Fruit fly (Drosophila melanogaster) whole organism, prepupa: ENCODE results near the gene CG31068.
A peak's percentile ranks its signal among the peaks of the same experiment; 100 is the strongest.

Source experiments
- CG10631 ChIP-seq: fragments of 200-800 bp; sonication (Bioruptor generic); optimal IDR thresholded peaks from 2 replicates; lab custom pipeline; 2016; ENCODE audit warnings: missing biosample characterization, missing genetic modification characterization
- CG10669 ChIP-seq: fragments of 200-800 bp; sonication (Bioruptor generic); optimal IDR thresholded peaks from 3 replicates; lab custom pipeline; 2018; ENCODE audit warnings: missing biosample characterization, mild to moderate bottlenecking, missing genetic modification characterization, moderate library complexity
- CG11294 ChIP-seq: fragments of 200-800 bp; sonication (Bioruptor generic); IDR thresholded peaks from 2 replicates; pipeline ENCODE4 v1.3.6; 2022; ENCODE audit warnings: missing biosample characterization, missing genetic modification characterization
- CG15336 ChIP-seq: fragments of 200-800 bp; sonication (Bioruptor generic); IDR thresholded peaks from 2 replicates; pipeline ENCODE4 v1.3.6; 2022; ENCODE audit warnings: missing biosample characterization, missing genetic modification characterization
- CG16779 ChIP-seq: fragments of 200-800 bp; sonication (Bioruptor generic); optimal IDR thresholded peaks from 3 replicates; lab custom pipeline; 2017; ENCODE audit warnings: missing biosample characterization, mild to moderate bottlenecking, missing genetic modification characterization
- CG31627 ChIP-seq: fragments of 200-800 bp; sonication (Bioruptor generic); optimal IDR thresholded peaks from 3 replicates; lab custom pipeline; 2016; ENCODE audit warnings: missing biosample characterization, missing genetic modification characterization
- CG32006 ChIP-seq: fragments of 200-800 bp; sonication (Bioruptor generic); optimal IDR thresholded peaks from 3 replicates; lab custom pipeline; 2017; ENCODE audit warnings: missing biosample characterization, mild to moderate bottlenecking, missing genetic modification characterization
- CG4318 ChIP-seq: fragments of 200-800 bp; sonication (Bioruptor generic); optimal IDR thresholded peaks from 3 replicates; lab custom pipeline; 2017; ENCODE audit warnings: missing biosample characterization, mild to moderate bottlenecking, missing genetic modification characterization
- CG6276 ChIP-seq: fragments of 200-800 bp; sonication (Bioruptor generic); optimal IDR thresholded peaks from 2 replicates; lab custom pipeline; 2017; ENCODE audit warnings: missing biosample characterization, mild to moderate bottlenecking, missing genetic modification characterization
- CG6854 ChIP-seq: fragments of 200-800 bp; sonication (Bioruptor generic); optimal IDR thresholded peaks from 2 replicates; lab custom pipeline; 2017; ENCODE audit warnings: missing biosample characterization, mild to moderate bottlenecking, missing genetic modification characterization
- CG8632 ChIP-seq: fragments of 200-800 bp; sonication (Bioruptor generic); optimal IDR thresholded peaks from 3 replicates; lab custom pipeline; 2016; ENCODE audit warnings: missing biosample characterization, missing genetic modification characterization
- CG9139 ChIP-seq: fragments of 200-800 bp; sonication (Bioruptor generic); optimal IDR thresholded peaks from 3 replicates; lab custom pipeline; 2017; ENCODE audit warnings: missing biosample characterization, mild to moderate bottlenecking, missing genetic modification characterization
- Eip75B ChIP-seq: fragments of 200-800 bp; sonication (Bioruptor generic); optimal IDR thresholded peaks from 3 replicates; lab custom pipeline; 2016; ENCODE audit warnings: missing biosample characterization, missing genetic modification characterization
- Eip78C ChIP-seq: fragments of 200-800 bp; sonication (Bioruptor generic); peaks from one replicate; lab custom pipeline; 2016; ENCODE audit warnings: missing biosample characterization, missing genetic modification characterization
- Eip93F ChIP-seq: fragments of 200-800 bp; sonication (Bioruptor generic); optimal IDR thresholded peaks from 2 replicates; lab custom pipeline; 2016; ENCODE audit warnings: missing biosample characterization, mild to moderate bottlenecking, missing genetic modification characterization
- Ets21C ChIP-seq: fragments of 200-800 bp; sonication (Bioruptor generic); optimal IDR thresholded peaks from 3 replicates; lab custom pipeline; 2016; ENCODE audit warnings: missing biosample characterization, missing genetic modification characterization
- Gug ChIP-seq: fragments of 200-800 bp; sonication (Bioruptor generic); IDR thresholded peaks from 2 replicates; pipeline ENCODE4 v1.3.6; 2022; ENCODE audit warnings: missing biosample characterization, missing genetic modification characterization
- Hr38 ChIP-seq: sonication (Bioruptor generic); optimal IDR thresholded peaks from 2 replicates; lab custom pipeline; 2016; ENCODE audit warnings: missing biosample characterization, missing genetic modification characterization
- Hr39 ChIP-seq: fragments of 200-800 bp; sonication (Bioruptor generic); optimal IDR thresholded peaks from 2 replicates; lab custom pipeline; 2016; ENCODE audit warnings: missing biosample characterization, missing genetic modification characterization
- Hr4 ChIP-seq: fragments of 200-800 bp; sonication (Bioruptor generic); optimal IDR thresholded peaks from 3 replicates; lab custom pipeline; 2016; ENCODE audit warnings: missing biosample characterization, missing genetic modification characterization
- Met ChIP-seq: fragments of 200-800 bp; sonication (Bioruptor generic); optimal IDR thresholded peaks from 3 replicates; lab custom pipeline; 2016; ENCODE audit warnings: missing biosample characterization, missing genetic modification characterization
- OdsH ChIP-seq: fragments of 200-800 bp; sonication (Bioruptor generic); optimal IDR thresholded peaks from 3 replicates; lab custom pipeline; 2016; ENCODE audit warnings: missing biosample characterization, missing genetic modification characterization
- Sox14 ChIP-seq: fragments of 200-800 bp; sonication (Bioruptor generic); optimal IDR thresholded peaks from 3 replicates; lab custom pipeline; 2016; ENCODE audit warnings: missing biosample characterization, missing genetic modification characterization
- achi ChIP-seq: fragments of 200-800 bp; sonication (Bioruptor generic); optimal IDR thresholded peaks from 3 replicates; lab custom pipeline; 2016; ENCODE audit warnings: missing biosample characterization, missing genetic modification characterization
- acj6 ChIP-seq: fragments of 200-800 bp; sonication (Bioruptor generic); optimal IDR thresholded peaks from 3 replicates; lab custom pipeline; 2016; ENCODE audit warnings: missing biosample characterization, missing genetic modification characterization
- dac ChIP-seq: fragments of 200-800 bp; sonication (Bioruptor generic); optimal IDR thresholded peaks from 2 replicates; lab custom pipeline; 2017; ENCODE audit warnings: missing biosample characterization, mild to moderate bottlenecking, missing genetic modification characterization
- dsx ChIP-seq: fragments of 200-800 bp; optimal IDR thresholded peaks from 3 replicates; lab custom pipeline; 2019; ENCODE audit warnings: missing biosample characterization, mild to moderate bottlenecking, missing genetic modification characterization, moderate library complexity; ENCODE audit not compliant: poor library complexity, severe bottlenecking
- eg ChIP-seq: fragments of 200-800 bp; sonication (Bioruptor generic); IDR thresholded peaks from 3 replicates; pipeline ENCODE4 v1.3.6; 2022; ENCODE audit warnings: missing biosample characterization, missing genetic modification characterization
- esn ChIP-seq: fragments of 200-800 bp; sonication (Bioruptor generic); optimal IDR thresholded peaks from 2 replicates; lab custom pipeline; 2016; ENCODE audit warnings: missing biosample characterization, mild to moderate bottlenecking, missing genetic modification characterization, moderate library complexity
- fd59A ChIP-seq: fragments of 200-800 bp; sonication (Bioruptor generic); optimal IDR thresholded peaks from 2 replicates; lab custom pipeline; 2017; ENCODE audit warnings: missing biosample characterization, mild to moderate bottlenecking, missing genetic modification characterization, missing genetic modification reagents
- lz ChIP-seq: fragments of 200-800 bp; sonication (Bioruptor generic); optimal IDR thresholded peaks from 3 replicates; lab custom pipeline; 2016; ENCODE audit warnings: missing biosample characterization, missing genetic modification characterization
- salr ChIP-seq, 2 experiments: fragments of 200-800 bp; sonication (Bioruptor generic); optimal IDR thresholded peaks; 3 replicates each; lab custom pipeline; 2016 to 2018; ENCODE audit warnings: missing biosample characterization in 2 of 2, missing genetic modification characterization in 2 of 2, mild to moderate bottlenecking in 1 of 2
- spab ChIP-seq: fragments of 200-800 bp; sonication (Bioruptor generic); optimal IDR thresholded peaks from 2 replicates; lab custom pipeline; 2017; ENCODE audit warnings: missing biosample characterization, mild to moderate bottlenecking, missing genetic modification characterization, missing genetic modification reagents
- ss ChIP-seq, 2 experiments: fragments of 200-800 bp; sonication (Bioruptor generic); optimal IDR thresholded peaks; 2 replicates in 1 of 2; 3 replicates in 1 of 2; lab custom pipeline; 2017 to 2018; ENCODE audit warnings: mild to moderate bottlenecking in 2 of 2, missing biosample characterization in 2 of 2, missing genetic modification characterization in 2 of 2, moderate library complexity in 1 of 2
- svp ChIP-seq: fragments of 200-800 bp; sonication (Bioruptor generic); peaks from one replicate; lab custom pipeline; 2016; ENCODE audit warnings: missing biosample characterization, missing genetic modification characterization
- topi ChIP-seq: fragments of 200-800 bp; sonication (Bioruptor generic); optimal IDR thresholded peaks from 3 replicates; lab custom pipeline; 2016; ENCODE audit warnings: missing biosample characterization, missing genetic modification characterization
- vri ChIP-seq: fragments of 200-800 bp; sonication (Bioruptor generic); optimal IDR thresholded peaks from 3 replicates; lab custom pipeline; 2016; ENCODE audit warnings: missing biosample characterization, mild to moderate bottlenecking, missing genetic modification characterization

CG31068 gene

DNA sequence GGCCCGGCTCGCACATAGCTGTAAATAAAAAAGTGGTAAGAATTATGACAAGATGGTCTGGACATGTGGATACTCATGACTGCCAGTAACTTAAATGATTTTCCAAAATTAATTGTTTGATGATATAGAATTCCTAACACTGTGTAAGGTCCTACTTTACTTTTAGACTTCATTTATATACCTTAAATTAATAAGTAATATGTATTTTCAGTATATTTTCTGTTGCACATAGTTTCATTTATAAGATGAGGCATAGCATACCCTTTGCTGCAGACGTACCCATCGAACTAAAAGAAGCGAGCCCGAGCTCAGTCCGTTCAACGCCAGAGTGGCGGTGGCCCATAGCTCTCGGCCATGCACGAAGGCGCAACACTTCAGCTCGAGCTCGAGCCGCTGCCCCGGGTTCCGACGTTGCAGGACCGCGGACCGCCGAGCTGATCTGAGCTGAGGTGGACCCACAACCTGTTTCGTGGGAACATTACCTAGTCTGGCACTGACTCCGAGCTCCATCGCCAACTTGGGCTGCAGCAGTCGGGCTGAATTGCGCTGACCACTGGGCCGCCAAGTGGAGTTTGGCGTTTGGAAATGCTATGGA, 15.9 kb upstream of the CG31068 start (continued):
- peak; percentile 72 for TF ChIP-seq OdsH
- TF ChIP-seq vri (GFP tag; lab: Kevin White, UChicago) = peak; percentile 26
- peak; percentile 47 for TF ChIP-seq CG31627 (GFP tag; lab: Kevin White, UChicago)
- peak; percentile 66 for TF ChIP-seq spab (GFP tag; lab: Kevin White, UChicago)
- peak; percentile 65 for TF ChIP-seq CG8632 (GFP tag; lab: Kevin White, UChicago)
- peak; percentile 70 for TF ChIP-seq Eip75B (GFP tag; lab: Kevin White, UChicago)
- TF ChIP-seq CG15336 = peak; percentile 76
- peak; percentile 17 for TF ChIP-seq CG6276 (GFP tag; lab: Kevin White, UChicago)
- TF ChIP-seq topi (GFP tag; lab: Kevin White, UChicago) = peak; percentile 71

DNA sequence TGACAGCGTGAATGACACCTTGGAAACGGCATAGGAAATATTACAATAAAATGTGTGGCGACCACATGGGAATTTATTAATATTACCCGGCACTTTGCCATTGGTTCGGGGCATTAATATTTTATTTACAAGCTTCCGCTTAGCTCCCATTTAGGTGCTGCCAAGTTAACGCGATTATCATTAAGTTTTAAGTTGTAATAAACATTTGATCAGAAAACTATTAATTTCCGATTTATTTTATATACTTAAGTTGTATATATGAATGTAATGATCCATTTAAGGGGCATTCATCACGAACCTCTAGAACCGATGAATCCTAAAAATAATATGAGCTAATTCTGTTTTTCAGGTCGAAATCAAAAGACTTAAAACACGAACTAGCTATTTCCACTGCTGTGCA, 15.2 kb upstream of the CG31068 start:
- TF ChIP-seq Eip78C (GFP tag; lab: Kevin White, UChicago) = peak; percentile 55
- no peak for TF ChIP-seq salr (GFP tag; optimal IDR thresholded peaks at IDR 0.05; lab: Kevin White, UChicago)
- no peak for TF ChIP-seq CG11294 (GFP tag; lab: Robert Waterston, UW)
- TF ChIP-seq svp (GFP tag; lab: Kevin White, UChicago) = peak; percentile 45
- TF ChIP-seq CG10631 (GFP tag; lab: Kevin White, UChicago) = peak; percentile 8
- no peak for TF ChIP-seq Hr4 (GFP tag; lab: Kevin White, UChicago)
- peak; percentile 8 for TF ChIP-seq lz
- TF ChIP-seq achi (GFP tag; lab: Kevin White, UChicago) = no peak

DNA sequence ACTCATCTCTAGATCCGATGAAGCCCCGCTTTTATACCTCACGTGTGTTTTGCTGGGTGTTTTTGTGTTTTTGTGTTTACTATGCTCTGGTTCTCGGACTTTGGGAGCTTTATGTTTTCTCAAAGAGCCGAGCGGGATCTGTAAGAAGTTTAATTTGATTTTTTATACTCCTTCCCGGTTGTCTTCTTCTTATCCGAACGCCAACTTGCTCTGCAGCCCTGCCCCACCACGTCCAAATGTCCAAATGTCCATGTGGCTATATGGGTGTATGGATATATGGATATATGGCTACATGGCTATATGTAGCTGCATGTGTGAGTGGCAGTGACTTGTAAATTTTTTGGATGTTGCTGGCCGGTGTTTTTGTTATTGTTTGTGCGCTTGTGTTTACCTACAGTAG, 14.7 kb upstream of the CG31068 start:
- TF ChIP-seq Eip78C (GFP tag; lab: Kevin White, UChicago) (no peak), Eip93F (GFP tag; lab: Kevin White, UChicago) (no peak), Hr39 (GFP tag; lab: Kevin White, UChicago) (no peak), CG9139 (no peak), CG16779 (tag; lab: Kevin White, UChicago) (no peak), fd59A (GFP tag; lab: Kevin White, UChicago) (no peak), dsx (GFP tag; lab: Kevin White, UChicago) (peak; percentile 4), Ets21C (no peak), CG6854 (GFP tag; lab: Kevin White, UChicago) (peak; percentile 70), CG4318 (GFP tag; lab: Kevin White, UChicago) (no peak), CG10669 (no peak), Gug (no peak), CG10631 (GFP tag; lab: Kevin White, UChicago) (no peak), Hr38 (no peak), CG8632 (GFP tag; lab: Kevin White, UChicago) (no peak), CG32006 (no peak), ss (GFP tag; optimal IDR thresholded peaks at IDR 0.05; lab: Kevin White, UChicago) (peak in 1 of 2 experiments; percentile 25)

DNA sequence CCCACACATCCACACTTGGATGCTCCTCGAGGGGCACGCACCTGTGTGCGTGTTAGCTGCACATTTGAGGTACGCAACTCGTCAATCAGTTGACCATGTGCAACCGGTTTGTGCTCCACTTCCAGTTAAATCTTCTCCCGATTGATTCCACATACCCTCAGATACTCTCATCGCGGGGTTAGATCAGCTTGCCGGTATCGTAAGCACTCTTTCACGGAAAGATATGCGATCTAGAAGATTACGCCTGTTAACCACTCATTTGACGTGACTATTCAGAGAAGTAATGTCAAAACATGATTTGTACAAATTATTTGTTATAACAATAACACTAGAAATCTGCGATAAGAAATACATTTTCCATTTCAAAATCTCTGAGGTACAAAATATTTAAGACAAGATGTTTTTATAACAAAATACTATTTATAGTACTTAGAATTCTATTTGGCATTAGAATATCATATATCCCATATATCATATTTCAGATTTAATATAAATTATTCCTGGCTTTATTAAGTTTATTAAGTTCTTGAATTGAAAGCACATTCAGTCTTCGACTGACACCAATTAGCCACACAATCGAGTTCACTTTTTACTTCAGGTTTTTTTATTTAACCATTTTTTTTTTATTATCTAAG, 12.6 kb upstream of the CG31068 start:
- TF ChIP-seq Met (GFP tag; lab: Kevin White, UChicago) (peak; percentile 1), CG10631 (GFP tag; lab: Kevin White, UChicago) (peak; percentile 7), Sox14 (GFP tag; lab: Kevin White, UChicago) (no peak), eg (GFP tag; lab: Robert Waterston, UW) (0 out of 3 replicates have a peak, but pooled peaks have one; percentile 12), esn (GFP tag; lab: Kevin White, UChicago) (peak; percentile 45), ss (GFP tag; optimal IDR thresholded peaks at IDR 0.05; lab: Kevin White, UChicago) (peak in 1 of 2 experiments; percentile 88), Eip78C (GFP tag; lab: Kevin White, UChicago) (peak; percentile 52), CG4318 (GFP tag; lab: Kevin White, UChicago) (peak; percentile 21), Hr4 (GFP tag; lab: Kevin White, UChicago) (peak; percentile 20), CG32006 (peak; percentile 62), svp (GFP tag; lab: Kevin White, UChicago) (peak; percentile 36), CG6276 (GFP tag; lab: Kevin White, UChicago) (no peak), dac (no peak), acj6 (GFP tag; lab: Kevin White, UChicago) (peak; percentile 21)
- TF ChIP-seq, all 60 proteins: peak for 11
